Fruit fly (Drosophila melanogaster) whole organism, embryonic: ENCODE data around the gene Jhbp1.

Experiments used
- Awh ChIP-seq: fragments of 200-800 bp; sonication (Bioruptor generic); IDR thresholded peaks from 2 replicates; pipeline ENCODE4, ENCODE4 v1.3.6; 2022; ENCODE audit warnings: missing biosample characterization, missing genetic modification characterization
- B-H1 ChIP-seq: fragments of 200-800 bp; sonication (Bioruptor generic); IDR thresholded peaks from 3 replicates; pipeline ENCODE4 v1.3.6; 2022; ENCODE audit warnings: missing biosample characterization, missing genetic modification characterization
- CG1024 ChIP-seq: fragments of 200-800 bp; sonication (Bioruptor generic); IDR thresholded peaks from 2 replicates; pipeline ENCODE4 v1.3.6; 2022; ENCODE audit warnings: missing biosample characterization, missing genetic modification characterization
- CG13894 ChIP-seq: fragments of 200-800 bp; sonication (Bioruptor generic); optimal IDR thresholded peaks from 3 replicates; lab custom pipeline; 2018; ENCODE audit warnings: missing biosample characterization, mild to moderate bottlenecking, missing genetic modification characterization, moderate library complexity
- CG15269 ChIP-seq: fragments of 200-800 bp; sonication (Bioruptor generic); optimal IDR thresholded peaks from 2 replicates; lab custom pipeline; 2018; ENCODE audit warnings: missing biosample characterization, mild to moderate bottlenecking, missing genetic modification characterization, moderate library complexity
- CG17385 ChIP-seq: fragments of 200-800 bp; sonication (Bioruptor generic); optimal IDR thresholded peaks from 3 replicates; lab custom pipeline; 2018; ENCODE audit warnings: missing biosample characterization, mild to moderate bottlenecking, missing genetic modification characterization
- CG18764 ChIP-seq: fragments of 200-800 bp; sonication (Bioruptor generic); optimal IDR thresholded peaks from 3 replicates; lab custom pipeline; 2016; ENCODE audit warnings: missing biosample characterization, missing genetic modification characterization
- CG2199 ChIP-seq: fragments of 200-800 bp; sonication (Bioruptor generic); IDR thresholded peaks from 3 replicates; pipeline ENCODE4 v1.3.6; 2022; ENCODE audit warnings: missing biosample characterization, missing genetic modification characterization
- CG2875 ChIP-seq: fragments of 200-800 bp; sonication (Bioruptor generic); optimal IDR thresholded peaks from 2 replicates; lab custom pipeline; 2017; ENCODE audit warnings: missing biosample characterization, mild to moderate bottlenecking, missing genetic modification characterization, missing genetic modification reagents
- CG3407 ChIP-seq: fragments of 200-800 bp; sonication (Bioruptor generic); optimal IDR thresholded peaks from 2 replicates; lab custom pipeline; 2018; ENCODE audit warnings: missing biosample characterization, mild to moderate bottlenecking, missing genetic modification characterization
- CG34422 ChIP-seq: fragments of 200-800 bp; sonication (Bioruptor generic); IDR thresholded peaks from 3 replicates; pipeline ENCODE4 v1.3.6; 2022; ENCODE audit warnings: missing biosample characterization, missing genetic modification characterization
- CG4617 ChIP-seq: fragments of 200-800 bp; sonication (Bioruptor generic); optimal IDR thresholded peaks from 3 replicates; lab custom pipeline; 2016; ENCODE audit warnings: missing biosample characterization, missing genetic modification characterization, borderline replicate concordance
- CG4730 ChIP-seq: fragments of 200-800 bp; sonication (Bioruptor generic); IDR thresholded peaks from 2 replicates; pipeline ENCODE4 v1.3.6; 2022; ENCODE audit warnings: missing biosample characterization, missing genetic modification characterization
- CG6254 ChIP-seq: fragments of 200-800 bp; sonication (Bioruptor generic); optimal IDR thresholded peaks from 3 replicates; lab custom pipeline; 2017; ENCODE audit warnings: mild to moderate bottlenecking, missing biosample characterization, missing genetic modification reagents, missing genetic modification characterization
- CG7987 ChIP-seq: fragments of 200-800 bp; sonication (Bioruptor generic); optimal IDR thresholded peaks from 2 replicates; lab custom pipeline; 2018; ENCODE audit warnings: missing biosample characterization, mild to moderate bottlenecking, missing genetic modification characterization, moderate library complexity
- D ChIP-seq, 2 experiments: fragments of 200-800 bp in 1 of 2; fragments of >200 bp in 1 of 2; sonication (Bioruptor generic) in 1 of 2; optimal IDR thresholded peaks; 2 replicates in 1 of 2; 3 replicates in 1 of 2; lab custom pipeline; 2017; ENCODE audit warnings: mild to moderate bottlenecking in 1 of 2, missing biosample characterization in 1 of 2, missing genetic modification characterization in 1 of 2, missing genetic modification reagents in 1 of 2
- E2f1 ChIP-seq: fragments of 200-800 bp; sonication (Bioruptor generic); IDR thresholded peaks from 2 replicates; pipeline ENCODE4 v1.3.6; 2022; ENCODE audit warnings: missing biosample characterization, missing genetic modification characterization
- E2f2 ChIP-seq: fragments of 200-800 bp; sonication (Bioruptor generic); IDR thresholded peaks from 2 replicates; pipeline ENCODE4 v1.3.6; 2022; ENCODE audit warnings: missing biosample characterization, missing genetic modification characterization
- Eip74EF ChIP-seq, 2 experiments: fragments of 200-800 bp in 1 of 2; fragments of >200 bp in 1 of 2; sonication (Bioruptor generic) in 1 of 2; optimal IDR thresholded peaks; 2 replicates each; lab custom pipeline; 2017 to 2019; ENCODE audit warnings: missing biosample characterization in 2 of 2, missing genetic modification characterization in 2 of 2, mild to moderate bottlenecking in 1 of 2, moderate library complexity in 1 of 2
- GATAe ChIP-seq: fragments of 200-800 bp; sonication (Bioruptor generic); conservative IDR thresholded peaks from 2 replicates; pipeline ENCODE4 v1.3.6; 2022; ENCODE audit warnings: missing biosample characterization, missing genetic modification characterization
- Gug ChIP-seq: fragments of 200-800 bp; sonication (Bioruptor generic); IDR thresholded peaks from 4 replicates; pipeline ENCODE4 v1.3.6; 2022; ENCODE audit warnings: missing biosample characterization, missing genetic modification characterization
- HLH54F ChIP-seq: fragments of 200-800 bp; sonication (Bioruptor generic); optimal IDR thresholded peaks from 3 replicates; lab custom pipeline; 2016; ENCODE audit warnings: missing biosample characterization, missing genetic modification characterization
- Max ChIP-seq: fragments of 200-800 bp; sonication (Bioruptor generic); optimal IDR thresholded peaks from 2 replicates; lab custom pipeline; 2016; ENCODE audit warnings: missing biosample characterization, mild to moderate bottlenecking, missing genetic modification characterization
- Med ChIP-seq: fragments of 200-800 bp; sonication (Bioruptor generic); peaks from one replicate; lab custom pipeline; 2016; ENCODE audit warnings: missing biosample characterization, missing genetic modification characterization, mild to moderate bottlenecking, inconsistent platforms, moderate library complexity
- NK7.1 ChIP-seq: fragments of 200-800 bp; sonication (Bioruptor generic); optimal IDR thresholded peaks from 3 replicates; lab custom pipeline; 2016; ENCODE audit warnings: missing biosample characterization, missing genetic modification characterization
- Opbp ChIP-seq: fragments of 200-800 bp; sonication (Bioruptor generic); IDR thresholded peaks from 3 replicates; pipeline ENCODE4 v1.3.6; 2022; ENCODE audit warnings: missing biosample characterization, missing genetic modification characterization; ENCODE audit not compliant: partially characterized antibody
- ato ChIP-seq: fragments of 200-800 bp; sonication (Bioruptor generic); IDR thresholded peaks from 2 replicates; pipeline ENCODE4 v1.3.6; 2022; ENCODE audit warnings: missing biosample characterization, missing genetic modification characterization; ENCODE audit not compliant: partially characterized antibody
- cad ChIP-seq: fragments of >200 bp; optimal IDR thresholded peaks from 2 replicates; lab custom pipeline; 2017; ENCODE audit warnings: missing biosample characterization, missing genetic modification characterization
- chinmo ChIP-seq: fragments of 200-800 bp; sonication (Bioruptor generic); IDR thresholded peaks from 4 replicates; pipeline ENCODE4 v1.3.6; 2022; ENCODE audit warnings: missing biosample characterization, missing genetic modification characterization; ENCODE audit not compliant: partially characterized antibody
- croc ChIP-seq: fragments of 200-800 bp; sonication (Bioruptor generic); conservative IDR thresholded peaks from 3 replicates; pipeline ENCODE4 v1.3.6; 2022; ENCODE audit warnings: missing biosample characterization, missing genetic modification characterization
- eve ChIP-seq, 2 experiments: fragments of >200 bp; optimal IDR thresholded peaks; 2 replicates each; lab custom pipeline; 2017; ENCODE audit warnings: missing biosample characterization in 2 of 2, missing genetic modification characterization in 2 of 2
- ftz-f1 ChIP-seq: fragments of 200-800 bp; sonication (Bioruptor generic); optimal IDR thresholded peaks from 2 replicates; lab custom pipeline; 2016; ENCODE audit warnings: missing biosample characterization, missing genetic modification characterization
- gcm ChIP-seq: fragments of 200-800 bp; sonication (Bioruptor generic); optimal IDR thresholded peaks from 2 replicates; lab custom pipeline; 2019; ENCODE audit warnings: missing biosample characterization, mild to moderate bottlenecking, missing genetic modification characterization, moderate library complexity
- grau ChIP-seq: fragments of 200-800 bp; optimal IDR thresholded peaks from 3 replicates; lab custom pipeline; 2019; ENCODE audit warnings: missing biosample characterization, mild to moderate bottlenecking, missing genetic modification characterization, moderate library complexity
- grn ChIP-seq: fragments of 200-800 bp; sonication (Bioruptor generic); optimal IDR thresholded peaks from 3 replicates; lab custom pipeline; 2017; ENCODE audit warnings: missing biosample characterization, missing genetic modification characterization
- hbn ChIP-seq: fragments of 200-800 bp; sonication (Bioruptor generic); IDR thresholded peaks from 2 replicates; pipeline ENCODE4 v1.3.6; 2022; ENCODE audit warnings: missing biosample characterization, missing genetic modification characterization; ENCODE audit not compliant: partially characterized antibody
- nerfin-2 ChIP-seq: fragments of 200-800 bp; sonication (Bioruptor generic); IDR thresholded peaks from 2 replicates; pipeline ENCODE4 v1.3.6; 2022; ENCODE audit warnings: missing biosample characterization, missing genetic modification characterization; ENCODE audit not compliant: partially characterized antibody
- repo ChIP-seq: fragments of 200-800 bp; sonication (Bioruptor generic); optimal IDR thresholded peaks from 2 replicates; lab custom pipeline; 2016; ENCODE audit warnings: missing biosample characterization, missing genetic modification characterization
- sd ChIP-seq: fragments of 200-800 bp; sonication (Bioruptor generic); optimal IDR thresholded peaks from 3 replicates; lab custom pipeline; 2018; ENCODE audit warnings: missing biosample characterization, mild to moderate bottlenecking, missing genetic modification characterization, moderate library complexity
- sens ChIP-seq: fragments of 200-800 bp; sonication (Bioruptor generic); peaks from one replicate; lab custom pipeline; 2016; ENCODE audit warnings: missing biosample characterization, missing genetic modification characterization
- shn ChIP-seq: fragments of 200-800 bp; sonication (Bioruptor generic); optimal IDR thresholded peaks from 3 replicates; lab custom pipeline; 2016; ENCODE audit warnings: missing biosample characterization, missing genetic modification characterization
- stc ChIP-seq: fragments of 200-800 bp; sonication (Bioruptor generic); IDR thresholded peaks from 2 replicates; pipeline ENCODE4 v1.3.6; 2022; ENCODE audit warnings: missing biosample characterization, missing genetic modification characterization
- vvl ChIP-seq: fragments of 200-800 bp; sonication (Bioruptor generic); IDR thresholded peaks from 2 replicates; pipeline ENCODE4 v1.3.6; 2022; ENCODE audit warnings: missing biosample characterization, missing genetic modification characterization
- zen ChIP-seq: fragments of 200-800 bp; sonication (Bioruptor generic); optimal IDR thresholded peaks from 3 replicates; lab custom pipeline; 2018; ENCODE audit warnings: missing biosample characterization, mild to moderate bottlenecking, missing genetic modification characterization, moderate library complexity
- zf30C ChIP-seq: fragments of 200-800 bp; sonication (Bioruptor generic); optimal IDR thresholded peaks from 3 replicates; lab custom pipeline; 2018; ENCODE audit warnings: missing biosample characterization, mild to moderate bottlenecking, missing genetic modification characterization

Gene Jhbp1

DNA sequence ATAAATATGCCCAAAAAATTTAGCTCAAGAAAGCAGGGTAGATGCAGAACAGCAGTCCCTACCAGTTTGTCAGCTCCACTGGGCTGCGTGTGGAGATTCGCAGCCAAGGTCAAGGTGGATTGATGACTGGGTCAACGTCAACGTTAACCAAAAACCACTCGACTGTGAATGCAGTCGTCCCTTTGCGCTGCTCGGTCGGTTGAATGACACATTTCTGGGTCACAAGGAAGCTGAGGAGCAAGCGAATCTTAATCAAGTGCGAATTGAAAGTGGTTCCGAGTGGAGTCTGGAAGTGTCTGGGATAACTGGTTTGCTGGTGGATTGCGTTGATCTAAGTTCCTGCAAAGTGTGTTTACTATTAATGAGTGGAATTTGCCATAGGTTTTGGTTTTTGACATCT, 1.9 kb upstream of the Jhbp1 start:
- TF ChIP-seq nerfin-2: 0 out of 2 replicates have a peak, but pooled peaks have one; percentile 14
- no peak for TF ChIP-seq E2f2
- TF ChIP-seq, all 482 proteins: peak for 1

DNA sequence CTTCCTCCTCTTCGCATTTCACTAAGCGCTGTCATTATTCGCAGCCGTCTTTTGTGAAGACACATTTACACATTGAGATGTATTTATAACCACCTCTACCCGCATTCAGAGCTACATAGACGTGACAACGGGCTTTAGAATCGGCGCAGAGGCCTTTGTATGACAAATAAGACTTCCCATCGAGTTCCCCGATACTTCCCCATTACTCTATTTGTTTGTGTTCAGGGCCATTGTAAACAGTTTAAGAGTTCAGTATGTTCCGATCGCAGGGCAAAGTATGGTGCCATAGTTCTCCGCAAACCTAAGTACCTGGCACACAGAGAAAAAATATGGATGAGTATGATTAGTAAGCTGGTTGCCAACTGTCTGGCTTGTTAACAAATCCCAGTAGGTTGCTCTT, 1.3 kb upstream of the Jhbp1 start:
- TF ChIP-seq shn (GFP tag; lab: Kevin White, UChicago) (no peak), zen (tag; lab: Kevin White, UChicago) (peak; percentile 72), grau (tag; lab: Kevin White, UChicago) (no peak), CG6254 (GFP tag; lab: Kevin White, UChicago) (no peak), gcm (GFP tag; lab: Kevin White, UChicago) (peak; percentile 49), D (optimal IDR thresholded peaks at IDR 0.05; lab: Kevin White, UChicago) (no peak), D (GFP tag; optimal IDR thresholded peaks at IDR 0.05; lab: Kevin White, UChicago) (peak; percentile 21), cad (GFP tag; lab: Kevin White, UChicago) (peak; percentile 17), CG2199 (GFP tag; lab: Robert Waterston, UW) (0 out of 3 replicates have a peak, but pooled peaks have one; percentile 10), zf30C (GFP tag; lab: Kevin White, UChicago) (peak; percentile 62), Max (GFP tag; lab: Kevin White, UChicago) (no peak), NK7.1 (GFP tag; lab: Kevin White, UChicago) (no peak), CG2875 (GFP tag; lab: Kevin White, UChicago) (no peak), eve (GFP tag; optimal IDR thresholded peaks at IDR 0.05; lab: Kevin White, UChicago) (peak in 1 of 2 experiments; percentile 4), CG13894 (peak; percentile 31), nerfin-2 (0 out of 2 replicates have a peak, but pooled peaks have one; percentile 0)

DNA sequence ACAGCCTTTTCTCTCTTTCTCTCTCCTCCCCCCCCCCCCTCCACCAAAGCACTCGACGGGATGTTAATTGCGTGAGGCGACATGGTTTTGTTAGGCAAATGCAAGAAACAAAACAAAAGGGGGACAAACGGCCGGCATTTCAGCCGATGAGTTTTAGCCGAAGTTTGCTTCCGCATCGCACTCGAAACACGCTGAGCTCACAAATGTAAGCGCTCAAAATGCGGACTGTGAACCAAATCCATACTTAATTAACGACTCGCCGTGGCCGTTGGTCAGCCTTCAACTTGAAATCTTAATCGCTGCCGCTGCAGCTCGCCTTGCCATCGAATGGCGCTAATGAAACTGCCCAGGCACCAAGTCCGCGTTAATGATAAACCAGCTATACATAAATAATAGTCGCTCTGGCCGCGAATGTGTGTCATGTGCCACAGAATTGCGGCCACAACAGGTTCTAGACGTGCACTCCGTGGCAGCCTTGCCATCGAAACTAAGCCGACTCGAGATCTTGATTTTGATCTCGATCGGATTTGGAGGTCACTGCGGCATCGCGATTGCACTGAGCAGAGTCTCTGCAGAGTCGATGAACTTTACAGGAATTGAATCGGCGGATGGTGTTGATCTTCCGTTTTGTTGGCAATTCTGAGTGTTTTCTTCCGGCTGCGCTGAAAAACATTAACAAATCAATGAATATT, 1.1 kb downstream of the Jhbp1 start:
- TF ChIP-seq CG4617 (no peak), repo (GFP tag; lab: Kevin White, UChicago) (no peak), croc (GFP tag; lab: Robert Waterston, UW) (no peak), CG15269 (tag; lab: Kevin White, UChicago) (peak; percentile 67), CG4730 (no peak), Eip74EF (GFP tag; optimal IDR thresholded peaks at IDR 0.05; lab: Kevin White, UChicago) (peak in 1 of 2 experiments; percentile 90), ftz-f1 (GFP tag; lab: Kevin White, UChicago) (peak; percentile 44), CG1024 (GFP tag; lab: Robert Waterston, UW) (no peak), Opbp (GFP tag; lab: Robert Waterston, UW) (no peak), CG18764 (GFP tag; lab: Kevin White, UChicago) (no peak), GATAe (GFP tag; lab: Robert Waterston, UW) (no peak), ato (GFP tag; lab: Robert Waterston, UW) (no peak), CG7987 (GFP tag; lab: Kevin White, UChicago) (no peak), chinmo (GFP tag; lab: Robert Waterston, UW) (peak; percentile 87; the same call in 3 of the 4 replicates), Gug (no peak), sens (GFP tag; lab: Kevin White, UChicago) (no peak), CG34422 (no peak), CG3407 (no peak), Awh (GFP tag; lab: Robert Waterston, UW) (peak; percentile 33; the same call in 1 of the 2 replicates), Med (GFP tag; lab: Kevin White, UChicago) (no peak), stc (GFP tag; lab: Robert Waterston, UW) (0 out of 2 replicates have a peak, but pooled peaks have one; percentile 12), grn (GFP tag; lab: Kevin White, UChicago) (peak; percentile 60), vvl (GFP tag; lab: Robert Waterston, UW) (peak; percentile 61; the same call in 1 of the 2 replicates), E2f1 (GFP tag; lab: Robert Waterston, UW) (no peak), hbn (no peak), HLH54F (no peak), CG17385 (no peak), B-H1 (GFP tag; lab: Robert Waterston, UW) (no peak), sd (peak; percentile 11), nerfin-2 (no peak)
